Fruit fly (Drosophila melanogaster) whole organism, pupa: Measurements from ENCODE around the gene sun.

Experiments
- CG10348 ChIP-seq: fragments of 200-800 bp; sonication (Bioruptor generic); IDR thresholded peaks from 2 replicates; pipeline ENCODE4 v1.3.6; 2022; ENCODE audit warnings: missing biosample characterization, missing genetic modification characterization
- CG12605 ChIP-seq: fragments of 200-800 bp; sonication (Bioruptor generic); IDR thresholded peaks from 2 replicates; pipeline ENCODE4 v1.3.6; 2022; ENCODE audit warnings: missing biosample characterization, missing genetic modification characterization
- CG13204 ChIP-seq: fragments of 200-800 bp; sonication (Bioruptor generic); optimal IDR thresholded peaks from 2 replicates; lab custom pipeline; 2018; ENCODE audit warnings: missing biosample characterization, mild to moderate bottlenecking, missing genetic modification characterization, moderate library complexity
- CG14655 ChIP-seq: fragments of 200-800 bp; sonication (Bioruptor generic); optimal IDR thresholded peaks from 3 replicates; lab custom pipeline; 2017; ENCODE audit warnings: mild to moderate bottlenecking, missing biosample characterization, missing genetic modification reagents, missing genetic modification characterization
- CG15710 ChIP-seq: fragments of 200-800 bp; sonication (Bioruptor generic); optimal IDR thresholded peaks from 2 replicates; lab custom pipeline; 2018; ENCODE audit warnings: missing biosample characterization, mild to moderate bottlenecking, missing genetic modification characterization, moderate library complexity
- CG17806 ChIP-seq: fragments of 200-800 bp; sonication (Bioruptor generic); optimal IDR thresholded peaks from 2 replicates; lab custom pipeline; 2018; ENCODE audit warnings: missing biosample characterization, mild to moderate bottlenecking, missing genetic modification characterization, moderate library complexity
- CG32121 ChIP-seq: fragments of 200-800 bp; sonication (Bioruptor generic); IDR thresholded peaks from 2 replicates; pipeline ENCODE4 v1.3.6; 2022; ENCODE audit warnings: missing biosample characterization, missing genetic modification characterization
- CG34367 ChIP-seq: fragments of 200-800 bp; sonication (Bioruptor generic); optimal IDR thresholded peaks from 2 replicates; lab custom pipeline; 2018; ENCODE audit warnings: missing biosample characterization, mild to moderate bottlenecking, missing genetic modification characterization
- CG4496 ChIP-seq: fragments of 200-800 bp; sonication (Bioruptor generic); IDR thresholded peaks from 3 replicates; pipeline ENCODE4 v1.3.6; 2022; ENCODE audit warnings: missing biosample characterization, missing genetic modification characterization
- CG8159 ChIP-seq: fragments of 200-800 bp; sonication (Bioruptor generic); optimal IDR thresholded peaks from 3 replicates; lab custom pipeline; 2018; ENCODE audit warnings: missing biosample characterization, mild to moderate bottlenecking, missing genetic modification characterization, moderate library complexity
- CG8301 ChIP-seq: fragments of 200-800 bp; sonication (Bioruptor generic); optimal IDR thresholded peaks from 2 replicates; lab custom pipeline; 2018; ENCODE audit warnings: missing biosample characterization, mild to moderate bottlenecking, missing genetic modification characterization
- CG9948 ChIP-seq: fragments of 200-800 bp; sonication (Bioruptor generic); optimal IDR thresholded peaks from 2 replicates; lab custom pipeline; 2018; ENCODE audit warnings: missing biosample characterization, mild to moderate bottlenecking, missing genetic modification characterization, moderate library complexity
- D1 ChIP-seq: fragments of 200-800 bp; sonication (Bioruptor generic); optimal IDR thresholded peaks from 2 replicates; lab custom pipeline; 2018; ENCODE audit warnings: missing biosample characterization, mild to moderate bottlenecking, missing genetic modification characterization, moderate library complexity
- EcR ChIP-seq: fragments of 200-800 bp; sonication (Bioruptor generic); optimal IDR thresholded peaks from 3 replicates; lab custom pipeline; 2019; ENCODE audit warnings: missing biosample characterization, missing genetic modification characterization, mild to moderate bottlenecking, moderate library complexity, missing genetic modification reagents
- Ets98B ChIP-seq: fragments of 200-800 bp; sonication (Bioruptor generic); IDR thresholded peaks from 2 replicates; pipeline ENCODE4 v1.3.6; 2022; ENCODE audit warnings: missing biosample characterization, missing genetic modification characterization
- Pif1A ChIP-seq: fragments of 200-800 bp; sonication (Bioruptor generic); optimal IDR thresholded peaks from 3 replicates; lab custom pipeline; 2016; ENCODE audit warnings: missing biosample characterization, missing genetic modification characterization
- Pif1B ChIP-seq: fragments of 200-800 bp; sonication (Bioruptor generic); optimal IDR thresholded peaks from 3 replicates; lab custom pipeline; 2016; ENCODE audit warnings: missing biosample characterization, missing genetic modification characterization
- Snoo ChIP-seq: fragments of 200-800 bp; sonication (Bioruptor generic); optimal IDR thresholded peaks from 3 replicates; lab custom pipeline; 2017; ENCODE audit warnings: missing biosample characterization, mild to moderate bottlenecking, missing genetic modification characterization, inconsistent platforms
- fd96Ca ChIP-seq: fragments of 200-800 bp; sonication (Bioruptor generic); IDR thresholded peaks from 3 replicates; pipeline ENCODE4 v1.3.6; 2022; ENCODE audit warnings: missing biosample characterization, missing genetic modification characterization
- gl ChIP-seq: fragments of 200-800 bp; sonication (Bioruptor generic); optimal IDR thresholded peaks from 2 replicates; lab custom pipeline; 2018; ENCODE audit warnings: missing biosample characterization, mild to moderate bottlenecking, missing genetic modification characterization
- rn ChIP-seq: fragments of 200-800 bp; sonication (Bioruptor generic); IDR thresholded peaks from 2 replicates; pipeline ENCODE4 v1.3.6; 2022; ENCODE audit warnings: missing biosample characterization, missing genetic modification characterization

The sun gene

dm6 chrX:15886411-15887246, 37.6 kb upstream of the sun start:
- TF ChIP-seq CG13204 (GFP tag; lab: Kevin White, UChicago) = peak; percentile 91
- peak; percentile 91 for TF ChIP-seq CG32121 (GFP tag; lab: Robert Waterston, UW)
- TF ChIP-seq CG15710 (tag; lab: Kevin White, UChicago) = peak; percentile 91
- TF ChIP-seq Snoo (tag; lab: Kevin White, UChicago) = peak; percentile 54
- TF ChIP-seq CG17806 (tag; lab: Kevin White, UChicago) = peak; percentile 84
- peak; percentile 91 for TF ChIP-seq fd96Ca
- TF ChIP-seq CG8159 (tag; lab: Kevin White, UChicago) = peak; percentile 86
- peak; percentile 34 for TF ChIP-seq CG14655 (GFP tag; lab: Kevin White, UChicago)
- peak; percentile 94 for TF ChIP-seq Pif1A (GFP tag; lab: Kevin White, UChicago)
- TF ChIP-seq CG34367 = peak; percentile 94
- peak; percentile 91 for TF ChIP-seq Pif1B (GFP tag; lab: Kevin White, UChicago)
- peak; percentile 65 for TF ChIP-seq EcR (GFP tag; lab: Kevin White, UChicago)
- no peak for TF ChIP-seq D1 (tag; lab: Kevin White, UChicago)
- TF ChIP-seq Ets98B = peak; percentile 94
- TF ChIP-seq rn (GFP tag; lab: Robert Waterston, UW) = peak; percentile 57
- TF ChIP-seq CG12605 (GFP tag; lab: Robert Waterston, UW) = peak; percentile 97
- peak; percentile 81 for TF ChIP-seq CG8301 (tag; lab: Kevin White, UChicago)
- TF ChIP-seq gl = peak; percentile 97
- peak; percentile 94 for TF ChIP-seq CG4496 (GFP tag; lab: Robert Waterston, UW)
- peak; percentile 79 for TF ChIP-seq CG9948
- no peak for TF ChIP-seq CG10348 (GFP tag; lab: Robert Waterston, UW)

dm6 chrX:15875569-15875968, 26.5 kb upstream of the sun start:
- no peak for TF ChIP-seq fd96Ca
- TF ChIP-seq Ets98B = no peak
- no peak for TF ChIP-seq Pif1B (GFP tag; lab: Kevin White, UChicago)
- TF ChIP-seq CG15710 (tag; lab: Kevin White, UChicago) = no peak
- no peak for TF ChIP-seq CG14655 (GFP tag; lab: Kevin White, UChicago)
- no peak for TF ChIP-seq CG8301 (tag; lab: Kevin White, UChicago)
- TF ChIP-seq D1 (tag; lab: Kevin White, UChicago) = no peak
- no peak for TF ChIP-seq CG8159 (tag; lab: Kevin White, UChicago)
- no peak for TF ChIP-seq gl
- TF ChIP-seq CG12605 (GFP tag; lab: Robert Waterston, UW) = no peak
- TF ChIP-seq CG34367 = no peak
- TF ChIP-seq CG4496 (GFP tag; lab: Robert Waterston, UW) = no peak
- TF ChIP-seq Snoo (tag; lab: Kevin White, UChicago) = no peak

- TF ChIP-seq rn (GFP tag; lab: Robert Waterston, UW) = no peak
- TF ChIP-seq CG8159 (tag; lab: Kevin White, UChicago) = no peak
- peak; percentile 50 for TF ChIP-seq EcR (GFP tag; lab: Kevin White, UChicago)
- TF ChIP-seq CG13204 (GFP tag; lab: Kevin White, UChicago) = no peak
These were observed 25.4 kb upstream of the sun start for dm6 chrX:15874437-15874836.

dm6 chrX:15870777-15871757, 22.0 kb upstream of the sun start:
- no peak for TF ChIP-seq CG8159 (tag; lab: Kevin White, UChicago)

dm6 chrX:15869843-15870242, 20.8 kb upstream of the sun start, which contains the start of gene CG16952:
CG16952 (plus strand) TSS chrX:15870183.
- TF ChIP-seq CG9948 (no peak), Ets98B (no peak), CG17806 (tag; lab: Kevin White, UChicago) (no peak), Pif1A (GFP tag; lab: Kevin White, UChicago) (no peak), Snoo (tag; lab: Kevin White, UChicago) (no peak), EcR (GFP tag; lab: Kevin White, UChicago) (no peak), CG14655 (GFP tag; lab: Kevin White, UChicago) (no peak), CG10348 (GFP tag; lab: Robert Waterston, UW) (no peak), CG8301 (tag; lab: Kevin White, UChicago) (no peak), CG15710 (tag; lab: Kevin White, UChicago) (no peak), CG13204 (GFP tag; lab: Kevin White, UChicago) (no peak)
- TF ChIP-seq, all 21 proteins: peak for 0
